Worm (Caenorhabditis elegans) whole organism, late embryonic: Measurements from ENCODE around the gene magu-4.

Experiments used
- C08G9.2 ChIP-seq: sonication (generic microtip); optimal IDR thresholded peaks from 2 replicates; lab custom pipeline; 2016; ENCODE audit warnings: mild to moderate bottlenecking, missing genetic modification characterization, moderate library complexity, missing compliant biosample characterization
- C38D4.7 ChIP-seq: fragments of 200-800 bp; sonication (Bioruptor generic); optimal IDR thresholded peaks from 2 replicates; lab custom pipeline; 2018; ENCODE audit warnings: mild to moderate bottlenecking, missing genetic modification characterization, moderate library complexity, missing compliant biosample characterization
- F13H6.1 ChIP-seq: sonication (generic microtip); optimal IDR thresholded peaks from 2 replicates; lab custom pipeline; 2016; ENCODE audit warnings: missing genetic modification characterization, missing compliant biosample characterization
- K09A11.1 ChIP-seq: sonication (generic microtip); optimal IDR thresholded peaks from 2 replicates; lab custom pipeline; 2017; ENCODE audit warnings: antibody characterized with exemption, mild to moderate bottlenecking, missing genetic modification characterization, missing compliant biosample characterization; ENCODE audit not compliant: insufficient read depth
- Y22D7AL.16 ChIP-seq: sonication (generic microtip); optimal IDR thresholded peaks from 2 replicates; lab custom pipeline; 2016; ENCODE audit warnings: missing genetic modification characterization, missing compliant biosample characterization
- ahr-1 ChIP-seq: sonication (generic microtip); optimal IDR thresholded peaks from 2 replicates; lab custom pipeline; 2016; ENCODE audit warnings: missing genetic modification characterization, missing compliant biosample characterization
- ama-1 ChIP-seq: fragments of 150-350 bp; optimal IDR thresholded peaks from 2 replicates; lab custom pipeline; 2014
- ceh-14 ChIP-seq: sonication (generic microtip); optimal IDR thresholded peaks from 2 replicates; lab custom pipeline; 2016; ENCODE audit warnings: missing genotype, missing genetic modification characterization, missing compliant biosample characterization
- ceh-18 ChIP-seq: sonication (generic microtip); optimal IDR thresholded peaks from 2 replicates; lab custom pipeline; 2016; ENCODE audit warnings: missing genetic modification characterization, missing compliant biosample characterization
- ceh-19 ChIP-seq: fragments of 200-800 bp; sonication (Bioruptor generic); optimal IDR thresholded peaks from 2 replicates; lab custom pipeline; 2018; ENCODE audit warnings: mild to moderate bottlenecking, missing genetic modification characterization, missing compliant biosample characterization
- ceh-22 ChIP-seq: sonication (generic microtip); optimal IDR thresholded peaks from 2 replicates; lab custom pipeline; 2017; ENCODE audit warnings: missing biosample characterization, missing genetic modification characterization
- ceh-30 ChIP-seq: fragments of 150-350 bp; optimal IDR thresholded peaks from 2 replicates; lab custom pipeline; 2014; ENCODE audit warnings: missing biosample characterization, missing genetic modification characterization
- ceh-31 ChIP-seq: sonication (generic microtip); optimal IDR thresholded peaks from 2 replicates; lab custom pipeline; 2016; ENCODE audit warnings: missing genetic modification characterization, missing compliant biosample characterization
- ceh-34 ChIP-seq: sonication (generic microtip); optimal IDR thresholded peaks from 2 replicates; lab custom pipeline; 2016; ENCODE audit warnings: mild to moderate bottlenecking, missing genetic modification characterization, missing compliant biosample characterization
- ceh-6 ChIP-seq: fragments of 200-800 bp; sonication (Bioruptor generic); optimal IDR thresholded peaks from 2 replicates; lab custom pipeline; 2018; ENCODE audit warnings: mild to moderate bottlenecking, missing genetic modification characterization, missing compliant biosample characterization
- che-1 ChIP-seq: sonication (generic microtip); optimal IDR thresholded peaks from 2 replicates; lab custom pipeline; 2016; ENCODE audit warnings: mild to moderate bottlenecking, missing genetic modification characterization, missing compliant biosample characterization
- dmd-4 ChIP-seq: sonication (generic microtip); optimal IDR thresholded peaks from 2 replicates; lab custom pipeline; 2016; ENCODE audit warnings: borderline replicate concordance, missing genetic modification characterization, missing compliant biosample characterization
- dve-1 ChIP-seq: sonication (generic microtip); optimal IDR thresholded peaks from 2 replicates; lab custom pipeline; 2017; ENCODE audit warnings: antibody characterized with exemption, mild to moderate bottlenecking, missing genetic modification characterization, missing compliant biosample characterization
- elt-2 ChIP-seq: sonication (generic microtip); optimal IDR thresholded peaks from 2 replicates; lab custom pipeline; 2016; ENCODE audit warnings: missing genetic modification reagents, missing genetic modification characterization, missing compliant biosample characterization
- ets-4 ChIP-seq: sonication (generic microtip); optimal IDR thresholded peaks from 2 replicates; lab custom pipeline; 2016; ENCODE audit warnings: missing genetic modification characterization, missing compliant biosample characterization
- fax-1 ChIP-seq: sonication (generic microtip); optimal IDR thresholded peaks from 2 replicates; lab custom pipeline; 2016; ENCODE audit warnings: missing genotype, missing genetic modification characterization, missing compliant biosample characterization
- gmeb-2 ChIP-seq: sonication (generic microtip); optimal IDR thresholded peaks from 2 replicates; lab custom pipeline; 2016; ENCODE audit warnings: missing genetic modification characterization, inconsistent platforms, missing compliant biosample characterization
- hlh-15 ChIP-seq: sonication (generic microtip); optimal IDR thresholded peaks from 2 replicates; lab custom pipeline; 2016; ENCODE audit warnings: missing genetic modification characterization, missing compliant biosample characterization
- hlh-6 ChIP-seq: sonication (generic microtip); optimal IDR thresholded peaks from 2 replicates; lab custom pipeline; 2016; ENCODE audit warnings: missing genotype, missing genetic modification characterization, missing compliant biosample characterization
- mec-3 ChIP-seq: sonication (generic microtip); optimal IDR thresholded peaks from 2 replicates; lab custom pipeline; 2016; ENCODE audit warnings: borderline replicate concordance, missing genetic modification characterization, missing compliant biosample characterization
- nhr-11 ChIP-seq: fragments of 150-350 bp; optimal IDR thresholded peaks from 2 replicates; lab custom pipeline; 2014; ENCODE audit warnings: missing biosample characterization, missing genetic modification characterization
- npax-4 ChIP-seq: sonication (generic microtip); optimal IDR thresholded peaks from 2 replicates; lab custom pipeline; 2016; ENCODE audit warnings: missing genetic modification characterization, missing compliant biosample characterization
- odd-2 ChIP-seq: sonication (generic microtip); optimal IDR thresholded peaks from 2 replicates; lab custom pipeline; 2017; ENCODE audit warnings: antibody characterized with exemption, mild to moderate bottlenecking, missing genetic modification characterization, missing compliant biosample characterization
- pag-3 ChIP-seq: sonication (generic microtip); optimal IDR thresholded peaks from 2 replicates; lab custom pipeline; 2016; ENCODE audit warnings: missing compliant biosample characterization, missing genetic modification characterization, borderline replicate concordance
- pat-9 ChIP-seq: fragments of 200-800 bp; sonication (Bioruptor generic); optimal IDR thresholded peaks from 2 replicates; lab custom pipeline; 2018; ENCODE audit warnings: mild to moderate bottlenecking, missing genetic modification characterization, moderate library complexity, missing compliant biosample characterization
- pax-1 ChIP-seq: fragments of 150-350 bp; optimal IDR thresholded peaks from 2 replicates; lab custom pipeline; 2014; ENCODE audit warnings: missing biosample characterization, missing genetic modification characterization
- pros-1 ChIP-seq: fragments of 150-350 bp; optimal IDR thresholded peaks from 2 replicates; lab custom pipeline; 2014; ENCODE audit warnings: missing biosample characterization, missing genetic modification reagents, missing genetic modification characterization
- rnt-1 ChIP-seq: sonication (generic microtip); optimal IDR thresholded peaks from 2 replicates; lab custom pipeline; 2016; ENCODE audit warnings: missing genetic modification characterization, missing compliant biosample characterization
- sdc-2 ChIP-seq: sonication (generic microtip); optimal IDR thresholded peaks from 2 replicates; lab custom pipeline; 2016; ENCODE audit warnings: missing genotype, missing genetic modification characterization, missing compliant biosample characterization
- sox-2 ChIP-seq: fragments of 200-800 bp; sonication (Bioruptor generic); IDR thresholded peaks from 2 replicates; pipeline ENCODE4 v1.3.6; 2022; ENCODE audit warnings: missing genetic modification reagents, missing genetic modification characterization, missing compliant biosample characterization
- syd-9 ChIP-seq: sonication (generic microtip); optimal IDR thresholded peaks from 2 replicates; lab custom pipeline; 2016; ENCODE audit warnings: mild to moderate bottlenecking, missing genetic modification characterization, moderate library complexity, missing compliant biosample characterization
- tbx-2 ChIP-seq: sonication (generic microtip); optimal IDR thresholded peaks from 2 replicates; lab custom pipeline; 2016; ENCODE audit warnings: missing genetic modification characterization, missing compliant biosample characterization
- unc-42 ChIP-seq: sonication (generic microtip); optimal IDR thresholded peaks from 2 replicates; lab custom pipeline; 2016; ENCODE audit warnings: missing genotype, missing genetic modification characterization, missing compliant biosample characterization
- unc-86 ChIP-seq: sonication (generic microtip); optimal IDR thresholded peaks from 2 replicates; lab custom pipeline; 2016; ENCODE audit warnings: missing genetic modification characterization, missing compliant biosample characterization
- zip-5 ChIP-seq: sonication (generic microtip); optimal IDR thresholded peaks from 2 replicates; lab custom pipeline; 2016; ENCODE audit warnings: missing genetic modification characterization, missing compliant biosample characterization

magu-4 gene

DNA sequence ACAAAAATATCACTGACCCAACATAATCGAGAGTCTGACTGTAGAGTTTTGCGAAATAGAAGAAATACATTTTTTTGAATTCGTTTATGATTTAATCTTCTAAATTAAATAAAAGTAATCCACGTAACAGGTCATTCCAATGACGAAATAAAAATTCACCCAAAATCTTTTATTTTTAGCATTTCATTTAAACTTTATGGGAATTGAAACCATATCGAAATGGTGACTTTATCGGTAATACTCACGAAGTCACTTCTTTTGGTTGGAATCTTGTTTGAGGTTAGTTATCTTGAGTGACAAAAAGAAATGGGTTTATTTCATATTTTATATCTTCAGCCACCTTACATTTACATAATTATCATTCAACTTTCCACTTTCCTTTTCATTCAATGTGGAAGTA lies 36.9 kb upstream of the magu-4 start, which contains the start of the genes C47E12.12 and C47E12.10:
Gene C47E12.12, minus strand, starts transcription at position 101 of the 400 bp plus-strand sequence.
Gene C47E12.10, plus strand, starts transcription at position 172 of the 400 bp plus-strand sequence.
- TF ChIP-seq C08G9.2 (tag; lab: Kevin White, UChicago): no peak
- TF ChIP-seq ceh-6: no peak
- no peak for TF ChIP-seq sdc-2 (tag; lab: Kevin White, UChicago)
- TF ChIP-seq unc-86 (tag; lab: Kevin White, UChicago): no peak
- no peak for TF ChIP-seq dve-1
- TF ChIP-seq C38D4.7: no peak
- no peak for TF ChIP-seq hlh-6 (tag; lab: Kevin White, UChicago)
- no peak for TF ChIP-seq unc-42 (tag; lab: Kevin White, UChicago)
- no peak for TF ChIP-seq odd-2 (tag; lab: Kevin White, UChicago)
- no peak for TF ChIP-seq ceh-14 (tag; lab: Kevin White, UChicago)
- TF ChIP-seq tbx-2 (tag; lab: Kevin White, UChicago): no peak
- TF ChIP-seq npax-4 (tag; lab: Kevin White, UChicago): no peak

DNA sequence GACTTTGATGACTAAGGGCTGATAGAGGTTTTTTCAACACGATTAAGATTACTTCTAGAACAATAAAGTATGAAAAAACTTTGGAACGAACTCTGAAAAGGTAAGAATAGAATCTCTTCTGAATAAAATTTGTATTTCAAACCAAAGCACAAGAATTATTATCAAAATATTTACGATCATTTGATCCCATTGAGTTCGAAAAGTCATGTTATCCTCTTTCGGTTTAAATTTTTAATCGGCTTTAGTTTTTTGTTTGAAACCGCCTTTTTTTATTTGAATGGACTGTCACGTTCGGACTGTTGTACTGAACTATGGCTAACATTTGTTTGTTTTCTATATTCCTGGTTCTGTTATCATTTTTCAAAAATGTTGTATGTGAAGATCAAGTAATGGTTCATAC lies 35.2 kb upstream of the magu-4 start, which contains the start of gene C47E12.9:
Gene C47E12.9, plus strand, starts transcription at position 301 of the 400 bp plus-strand sequence.
- TF ChIP-seq unc-42 (tag; lab: Kevin White, UChicago) (no peak), ahr-1 (no peak), zip-5 (no peak), elt-2 (tag; lab: Kevin White, UChicago) (no peak), nhr-11 (tag; lab: Kevin White, UChicago) (no peak), F13H6.1 (tag; lab: Kevin White, UChicago) (no peak), syd-9 (tag; lab: Kevin White, UChicago) (no peak), pag-3 (no peak), pat-9 (tag; lab: Kevin White, UChicago) (no peak), ama-1 (no peak), ets-4 (tag; lab: Kevin White, UChicago) (no peak), ceh-19 (no peak)
- TF ChIP-seq, all 69 proteins: peak for 0

DNA sequence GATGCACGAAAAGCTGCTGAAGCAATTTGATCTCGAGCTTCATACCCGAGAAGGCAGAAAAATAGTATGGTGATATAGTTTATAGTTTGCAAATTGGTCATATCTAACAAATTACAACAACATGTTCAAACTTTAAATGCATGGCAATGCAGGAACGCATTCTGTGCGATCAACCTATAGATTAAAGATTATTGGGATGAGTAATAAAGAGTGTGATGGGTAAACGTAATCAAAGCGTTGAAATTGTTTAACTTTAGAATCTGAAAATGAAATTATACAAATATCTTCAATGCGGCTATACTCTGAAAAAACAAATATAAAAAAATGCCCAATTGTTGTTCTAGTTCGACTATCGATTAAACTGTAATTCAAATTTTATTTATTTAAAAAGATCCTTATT lies 33.3 kb upstream of the magu-4 start, which contains the start of gene C47E12.14:
Gene C47E12.14, minus strand, starts transcription at position 101 of the 400 bp plus-strand sequence.
- TF ChIP-seq dmd-4 (tag; lab: Kevin White, UChicago): no peak
- TF ChIP-seq gmeb-2 (tag; lab: Kevin White, UChicago): no peak
- TF ChIP-seq ceh-31 (tag; lab: Kevin White, UChicago): no peak
- no peak for TF ChIP-seq pros-1 (tag; lab: Kevin White, UChicago)

DNA sequence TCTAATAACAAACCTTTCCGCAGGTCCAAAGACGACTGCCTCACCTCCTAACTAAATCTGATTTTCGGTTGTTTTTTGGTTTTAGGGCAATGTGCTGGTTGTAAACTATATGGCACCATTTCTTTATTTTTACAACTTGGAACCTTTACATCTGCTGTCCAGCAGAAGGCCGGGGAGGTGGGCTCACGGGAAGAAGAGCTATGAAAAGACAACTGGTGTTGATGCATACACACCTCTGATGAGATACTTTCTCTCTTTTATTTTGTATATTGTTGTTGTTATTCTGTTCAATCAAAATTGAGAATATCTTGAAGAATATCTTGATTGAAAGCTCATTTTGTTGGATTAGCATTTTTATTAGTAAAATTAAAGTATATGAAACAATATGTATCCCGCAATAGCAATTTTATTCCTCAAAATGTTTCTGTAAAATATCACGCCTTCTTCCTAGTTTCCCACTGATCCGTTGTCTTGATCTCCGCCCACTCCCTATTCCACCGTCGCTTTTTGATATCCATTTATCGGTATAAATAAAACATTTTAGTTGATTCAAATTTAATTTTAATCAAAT lies 31.9 kb upstream of the magu-4 start, which contains the start of gene dhp-2:
Gene dhp-2, plus strand, starts transcription at position 521 of the 571 bp plus-strand sequence.
- no peak for TF ChIP-seq sox-2
- TF ChIP-seq ceh-34 (tag; lab: Kevin White, UChicago): no peak
- no peak for TF ChIP-seq ceh-30 (tag; lab: Kevin White, UChicago)
- no peak for TF ChIP-seq unc-42 (tag; lab: Kevin White, UChicago)
- no peak for TF ChIP-seq zip-5
- TF ChIP-seq C08G9.2 (tag; lab: Kevin White, UChicago): no peak
- TF ChIP-seq fax-1 (tag; lab: Kevin White, UChicago): no peak
- no peak for TF ChIP-seq unc-86 (tag; lab: Kevin White, UChicago)
- TF ChIP-seq che-1: no peak
- no peak for TF ChIP-seq mec-3 (tag; lab: Kevin White, UChicago)
- TF ChIP-seq K09A11.1 (tag; lab: Kevin White, UChicago): no peak
- TF ChIP-seq ceh-22 (tag; lab: Kevin White, UChicago): no peak
- TF ChIP-seq ceh-6: no peak
- TF ChIP-seq rnt-1: no peak
- no peak for TF ChIP-seq Y22D7AL.16 (tag; lab: Kevin White, UChicago)
- TF ChIP-seq hlh-15 (tag; lab: Kevin White, UChicago): no peak
- no peak for TF ChIP-seq ceh-18
- no peak for TF ChIP-seq pax-1 (tag; lab: Kevin White, UChicago)
- no peak for TF ChIP-seq dmd-4 (tag; lab: Kevin White, UChicago)
